Worm (Caenorhabditis elegans): ENCODE measurements around the gene F56B3.6.
"Not testable (repeated sequence)": the region's sequence is repeated elsewhere in the genome, so short reads cannot be mapped to it uniquely, and the experiment has no call there.

Gene F56B3.6

ce11 chrIV:769931-770544 is 17.8 kb upstream of the F56B3.6 start:
- TF ChIP-seq lin-38 (GFP tag; IDR thresholded peaks at IDR 0.05) = peak; percentile 86

- not testable (repeated sequence) for TF ChIP-seq vab-7 (GFP tag; IDR thresholded peaks at IDR 0.05); lir-3 (tag; optimal IDR thresholded peaks at IDR 0.05); zip-11 (GFP tag; IDR thresholded peaks at IDR 0.05)
Observed at ce11 chrIV:771061-771460, 16.8 kb upstream of the F56B3.6 start, which contains the start of gene F56B3.9. TSS of gene F56B3.9 (plus strand) at chrIV:771361.

ce11 chrIV:772931-773330 is 14.9 kb upstream of the F56B3.6 start, which contains the start of gene mrpl-2:
TSS of gene mrpl-2 (plus strand) at chrIV:773237.
- no peak for TF ChIP-seq ZK337.2 (GFP tag; IDR thresholded peaks at IDR 0.05)
- peak; percentile 76 for TF ChIP-seq dpl-1 (GFP tag; optimal IDR thresholded peaks at IDR 0.05)
- TF ChIP-seq mes-2 (tag; optimal IDR thresholded peaks at IDR 0.05; ENCODE audit: poor library complexity, severe bottlenecking) = peak; percentile 33
- peak; percentile 90 for TF ChIP-seq lin-38 (GFP tag; IDR thresholded peaks at IDR 0.05)

ce11 chrIV:773580-773979 is 14.3 kb upstream of the F56B3.6 start:
- no peak for TF ChIP-seq D1046.2 (GFP tag; IDR thresholded peaks at IDR 0.05)
- TF ChIP-seq mxl-3 (GFP tag; optimal IDR thresholded peaks at IDR 0.05) = no peak
- TF ChIP-seq attf-4 (tag; optimal IDR thresholded peaks at IDR 0.05) = no peak
- no peak for TF ChIP-seq egl-43 (GFP tag; IDR thresholded peaks at IDR 0.05)
- no peak for TF ChIP-seq unc-39 (tag; optimal IDR thresholded peaks at IDR 0.05)
- no peak for TF ChIP-seq rbr-2 (tag; optimal IDR thresholded peaks at IDR 0.05)
- no peak for TF ChIP-seq hif-1 (tag; optimal IDR thresholded peaks at IDR 0.05)

- TF ChIP-seq nhr-111 (GFP tag; optimal IDR thresholded peaks at IDR 0.05) = no peak
- TF ChIP-seq daf-8 (GFP tag; IDR thresholded peaks at IDR 0.05) = no peak
- TF ChIP-seq aly-2 (tag; optimal IDR thresholded peaks at IDR 0.05) = no peak
- no peak for TF ChIP-seq tag-97 (GFP tag; IDR thresholded peaks at IDR 0.05)
- TF ChIP-seq Y75B8A.6 (GFP tag; IDR thresholded peaks at IDR 0.05) = no peak
- TF ChIP-seq daf-16 (GFP tag; optimal IDR thresholded peaks at IDR 0.05) = no peak
- peak; percentile 41 for TF ChIP-seq daf-16 (tag; optimal IDR thresholded peaks at IDR 0.05)
- TF ChIP-seq nhr-11 (tag; optimal IDR thresholded peaks at IDR 0.05) = no peak
- TF ChIP-seq nhr-28 (tag; optimal IDR thresholded peaks at IDR 0.05) = peak; percentile 12
- no peak for TF ChIP-seq arid-1 (GFP tag; conservative IDR thresholded peaks at IDR 0.05)
- no peak for TF ChIP-seq dve-1 (tag; optimal IDR thresholded peaks at IDR 0.05; ENCODE audit: insufficient read depth)
- TF ChIP-seq F10B5.3 (tag; optimal IDR thresholded peaks at IDR 0.05) = no peak
- no peak for TF ChIP-seq nhr-76 (tag; optimal IDR thresholded peaks at IDR 0.05)
- no peak for TF ChIP-seq daf-12 (tag; optimal IDR thresholded peaks at IDR 0.05)
Observed at ce11 chrIV:778484-778883, 9.4 kb upstream of the F56B3.6 start, which contains the start of gene ugt-52. TSS of gene ugt-52 (plus strand) at chrIV:778784.

- TF ChIP-seq daf-16 (GFP tag; optimal IDR thresholded peaks at IDR 0.05) (no peak), daf-16 (tag; optimal IDR thresholded peaks at IDR 0.05) (peak; percentile 81), dmd-6 (GFP tag; IDR thresholded peaks at IDR 0.05) (peak; percentile 39; the same call in 1 of the 2 replicates), nhr-42 (GFP tag; IDR thresholded peaks at IDR 0.05) (no peak), ZK546.5 (tag; optimal IDR thresholded peaks at IDR 0.05) (no peak), R02D3.7 (tag; optimal IDR thresholded peaks at IDR 0.05) (no peak)
Observed at ce11 chrIV:782393-782792, 5.5 kb upstream of the F56B3.6 start.

All from whole organism, L4 larva.